Worm (Caenorhabditis elegans): ENCODE data around the gene T28C6.11.

DNA sequence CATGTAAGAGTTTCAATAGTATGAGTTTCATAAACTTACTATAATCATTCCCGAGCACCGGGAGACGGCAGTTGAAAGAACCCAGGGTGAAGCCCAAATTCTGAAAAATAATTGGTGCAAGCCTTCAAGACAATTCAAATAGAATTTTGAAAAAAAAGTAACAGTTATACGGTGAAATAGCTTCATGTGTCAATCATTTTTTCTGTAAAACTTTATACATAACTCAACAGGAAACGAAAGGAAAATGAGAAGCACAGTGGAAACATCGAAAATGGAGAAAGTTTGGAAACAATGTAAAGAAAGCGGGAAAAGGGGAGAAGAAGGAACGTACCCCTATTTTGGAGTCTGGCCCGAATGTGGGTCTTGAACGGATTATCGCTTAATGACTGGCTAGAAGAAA is 32.9 kb upstream of the T28C6.11 start, which contains the start of gene C09G9.3:
- TF ChIP-seq unc-62 (GFP tag; optimal IDR thresholded peaks at IDR 0.05): no peak
- no peak for TF ChIP-seq zag-1 (tag; optimal IDR thresholded peaks at IDR 0.05)
- TF ChIP-seq ama-1 (optimal IDR thresholded peaks at IDR 0.05): no peak
- TF ChIP-seq nhr-11 (tag; optimal IDR thresholded peaks at IDR 0.05): no peak
- no peak for TF ChIP-seq nhr-28 (tag; optimal IDR thresholded peaks at IDR 0.05)
- TF ChIP-seq egl-27 (tag; optimal IDR thresholded peaks at IDR 0.05): no peak
- TF ChIP-seq lin-39 (tag; optimal IDR thresholded peaks at IDR 0.05): no peak
- TF ChIP-seq elt-3 (tag; optimal IDR thresholded peaks at IDR 0.05): no peak
- no peak for TF ChIP-seq nhr-12 (tag; optimal IDR thresholded peaks at IDR 0.05)
- no peak for TF ChIP-seq ceh-9 (tag; optimal IDR thresholded peaks at IDR 0.05)
- no peak for TF ChIP-seq daf-12 (tag; optimal IDR thresholded peaks at IDR 0.05)
- no peak for TF ChIP-seq fos-1 (tag; optimal IDR thresholded peaks at IDR 0.05)
- no peak for TF ChIP-seq elt-1 (tag; optimal IDR thresholded peaks at IDR 0.05)

Measured in whole organism, L3 larva.